Worm (Caenorhabditis elegans): Measurements from ENCODE around the gene hlh-27.

DNA sequence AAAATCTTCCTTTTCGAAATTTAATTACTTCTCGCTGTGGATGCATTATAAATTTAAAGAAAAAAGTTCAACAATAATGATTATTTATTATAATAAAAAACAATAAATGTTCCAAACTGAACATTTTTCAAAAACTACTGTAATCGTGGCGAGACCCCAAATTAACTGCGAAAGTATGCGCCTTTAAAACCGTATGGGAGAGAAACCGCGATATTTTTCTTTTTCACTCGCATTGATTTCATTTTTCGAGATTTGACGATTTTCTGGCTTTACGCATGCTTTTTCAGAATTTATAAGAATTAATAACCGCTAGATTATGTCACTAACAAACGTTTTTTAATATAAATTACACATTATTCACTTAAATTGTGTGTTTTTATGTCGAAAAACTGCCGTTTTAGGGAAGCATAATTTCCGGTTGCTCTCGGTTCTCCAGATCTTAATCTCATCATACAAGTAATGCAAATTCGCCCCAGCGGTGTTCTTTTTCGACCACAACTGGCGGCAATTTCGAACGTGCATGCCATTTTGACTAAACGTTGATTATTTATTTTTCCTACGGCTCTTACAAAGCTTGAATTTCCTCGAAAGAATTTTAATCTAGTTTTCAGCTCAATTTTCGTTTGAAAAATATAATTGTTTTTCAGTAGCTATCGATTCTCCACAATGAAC lies 38.9 kb downstream of the hlh-27 start, which contains the start of gene F12A10.8:
- TF ChIP-seq nhr-23 (tag; optimal IDR thresholded peaks at IDR 0.05) (no peak), nfya-1 (tag; optimal IDR thresholded peaks at IDR 0.05; ENCODE audit: insufficient read depth) (peak; percentile 44), ceh-28 (tag; optimal IDR thresholded peaks at IDR 0.05) (no peak), nhr-11 (tag; optimal IDR thresholded peaks at IDR 0.05) (no peak)

Data from whole organism, L3 larva.